Worm (Caenorhabditis elegans) whole organism, late embryonic: ENCODE data around the gene idpc-2.

Source experiments
- C08G9.2 ChIP-seq: sonication (generic microtip); optimal IDR thresholded peaks from 2 replicates; lab custom pipeline; 2016; ENCODE audit warnings: mild to moderate bottlenecking, missing genetic modification characterization, moderate library complexity, missing compliant biosample characterization
- F13H6.1 ChIP-seq: sonication (generic microtip); optimal IDR thresholded peaks from 2 replicates; lab custom pipeline; 2016; ENCODE audit warnings: missing genetic modification characterization, missing compliant biosample characterization
- K02D7.2 ChIP-seq: sonication (generic microtip); optimal IDR thresholded peaks from 2 replicates; lab custom pipeline; 2017; ENCODE audit warnings: mild to moderate bottlenecking, missing genetic modification characterization, missing compliant biosample characterization
- K09A11.1 ChIP-seq: sonication (generic microtip); optimal IDR thresholded peaks from 2 replicates; lab custom pipeline; 2017; ENCODE audit warnings: antibody characterized with exemption, mild to moderate bottlenecking, missing genetic modification characterization, missing compliant biosample characterization; ENCODE audit not compliant: insufficient read depth
- Y22D7AL.16 ChIP-seq: sonication (generic microtip); optimal IDR thresholded peaks from 2 replicates; lab custom pipeline; 2016; ENCODE audit warnings: missing genetic modification characterization, missing compliant biosample characterization
- ahr-1 ChIP-seq: sonication (generic microtip); optimal IDR thresholded peaks from 2 replicates; lab custom pipeline; 2016; ENCODE audit warnings: missing genetic modification characterization, missing compliant biosample characterization
- ama-1 ChIP-seq: fragments of 150-350 bp; optimal IDR thresholded peaks from 2 replicates; lab custom pipeline; 2014
- ceh-14 ChIP-seq: sonication (generic microtip); optimal IDR thresholded peaks from 2 replicates; lab custom pipeline; 2016; ENCODE audit warnings: missing genotype, missing genetic modification characterization, missing compliant biosample characterization
- ceh-31 ChIP-seq: sonication (generic microtip); optimal IDR thresholded peaks from 2 replicates; lab custom pipeline; 2016; ENCODE audit warnings: missing genetic modification characterization, missing compliant biosample characterization
- ceh-34 ChIP-seq: sonication (generic microtip); optimal IDR thresholded peaks from 2 replicates; lab custom pipeline; 2016; ENCODE audit warnings: mild to moderate bottlenecking, missing genetic modification characterization, missing compliant biosample characterization
- ceh-45 ChIP-seq: fragments of 200-800 bp; sonication (Bioruptor generic); IDR thresholded peaks from 2 replicates; pipeline ENCODE4 v1.3.6; 2022; ENCODE audit warnings: missing genetic modification reagents, missing genetic modification characterization, missing compliant biosample characterization
- ceh-9 ChIP-seq: sonication (generic microtip); optimal IDR thresholded peaks from 2 replicates; lab custom pipeline; 2016; ENCODE audit warnings: mild to moderate bottlenecking, missing genetic modification characterization, inconsistent platforms, missing compliant biosample characterization
- che-1 ChIP-seq: sonication (generic microtip); optimal IDR thresholded peaks from 2 replicates; lab custom pipeline; 2016; ENCODE audit warnings: mild to moderate bottlenecking, missing genetic modification characterization, missing compliant biosample characterization
- dmd-4 ChIP-seq: sonication (generic microtip); optimal IDR thresholded peaks from 2 replicates; lab custom pipeline; 2016; ENCODE audit warnings: borderline replicate concordance, missing genetic modification characterization, missing compliant biosample characterization
- dve-1 ChIP-seq: sonication (generic microtip); optimal IDR thresholded peaks from 2 replicates; lab custom pipeline; 2017; ENCODE audit warnings: antibody characterized with exemption, mild to moderate bottlenecking, missing genetic modification characterization, missing compliant biosample characterization
- elt-2 ChIP-seq: sonication (generic microtip); optimal IDR thresholded peaks from 2 replicates; lab custom pipeline; 2016; ENCODE audit warnings: missing genetic modification reagents, missing genetic modification characterization, missing compliant biosample characterization
- ets-4 ChIP-seq: sonication (generic microtip); optimal IDR thresholded peaks from 2 replicates; lab custom pipeline; 2016; ENCODE audit warnings: missing genetic modification characterization, missing compliant biosample characterization
- fax-1 ChIP-seq: sonication (generic microtip); optimal IDR thresholded peaks from 2 replicates; lab custom pipeline; 2016; ENCODE audit warnings: missing genotype, missing genetic modification characterization, missing compliant biosample characterization
- fkh-6 ChIP-seq: sonication (generic microtip); optimal IDR thresholded peaks from 2 replicates; lab custom pipeline; 2016; ENCODE audit warnings: missing genetic modification characterization, missing compliant biosample characterization
- hlh-15 ChIP-seq: sonication (generic microtip); optimal IDR thresholded peaks from 2 replicates; lab custom pipeline; 2016; ENCODE audit warnings: missing genetic modification characterization, missing compliant biosample characterization
- hlh-8 ChIP-seq: sonication (generic microtip); optimal IDR thresholded peaks from 2 replicates; lab custom pipeline; 2016; ENCODE audit warnings: missing genotype, missing genetic modification characterization, missing compliant biosample characterization
- lim-6 ChIP-seq: sonication (generic microtip); optimal IDR thresholded peaks from 2 replicates; lab custom pipeline; 2016; ENCODE audit warnings: missing genetic modification characterization, missing compliant biosample characterization
- mec-3 ChIP-seq: sonication (generic microtip); optimal IDR thresholded peaks from 2 replicates; lab custom pipeline; 2016; ENCODE audit warnings: borderline replicate concordance, missing genetic modification characterization, missing compliant biosample characterization
- nfya-1 ChIP-seq: sonication (generic microtip); optimal IDR thresholded peaks from 2 replicates; lab custom pipeline; 2017; ENCODE audit warnings: missing genetic modification characterization, mild to moderate bottlenecking, missing compliant biosample characterization, antibody characterized with exemption, moderate library complexity
- nhr-11 ChIP-seq: fragments of 150-350 bp; optimal IDR thresholded peaks from 2 replicates; lab custom pipeline; 2014; ENCODE audit warnings: missing biosample characterization, missing genetic modification characterization
- nhr-232 ChIP-seq: sonication (generic microtip); optimal IDR thresholded peaks from 2 replicates; lab custom pipeline; 2016; ENCODE audit warnings: missing genetic modification characterization, missing compliant biosample characterization
- pag-3 ChIP-seq: sonication (generic microtip); optimal IDR thresholded peaks from 2 replicates; lab custom pipeline; 2016; ENCODE audit warnings: missing compliant biosample characterization, missing genetic modification characterization, borderline replicate concordance
- pat-9 ChIP-seq: fragments of 200-800 bp; sonication (Bioruptor generic); optimal IDR thresholded peaks from 2 replicates; lab custom pipeline; 2018; ENCODE audit warnings: mild to moderate bottlenecking, missing genetic modification characterization, moderate library complexity, missing compliant biosample characterization
- pax-1 ChIP-seq: fragments of 150-350 bp; optimal IDR thresholded peaks from 2 replicates; lab custom pipeline; 2014; ENCODE audit warnings: missing biosample characterization, missing genetic modification characterization
- pha-2 ChIP-seq: sonication (generic microtip); optimal IDR thresholded peaks from 2 replicates; lab custom pipeline; 2017; ENCODE audit warnings: mild to moderate bottlenecking, missing genetic modification characterization, missing compliant biosample characterization
- ref-2 ChIP-seq: sonication (generic microtip); optimal IDR thresholded peaks from 2 replicates; lab custom pipeline; 2016; ENCODE audit warnings: missing genetic modification characterization, missing compliant biosample characterization
- rnt-1 ChIP-seq: sonication (generic microtip); optimal IDR thresholded peaks from 2 replicates; lab custom pipeline; 2016; ENCODE audit warnings: missing genetic modification characterization, missing compliant biosample characterization
- sox-4 ChIP-seq: sonication (generic microtip); optimal IDR thresholded peaks from 2 replicates; lab custom pipeline; 2017; ENCODE audit warnings: mild to moderate bottlenecking, missing genetic modification characterization, inconsistent platforms, missing compliant biosample characterization
- syd-9 ChIP-seq: sonication (generic microtip); optimal IDR thresholded peaks from 2 replicates; lab custom pipeline; 2016; ENCODE audit warnings: mild to moderate bottlenecking, missing genetic modification characterization, moderate library complexity, missing compliant biosample characterization
- tbx-2 ChIP-seq: sonication (generic microtip); optimal IDR thresholded peaks from 2 replicates; lab custom pipeline; 2016; ENCODE audit warnings: missing genetic modification characterization, missing compliant biosample characterization
- tbx-7 ChIP-seq: sonication (generic microtip); optimal IDR thresholded peaks from 2 replicates; lab custom pipeline; 2016; ENCODE audit warnings: missing genotype, missing genetic modification characterization, missing compliant biosample characterization
- ttx-3 ChIP-seq: sonication (generic microtip); optimal IDR thresholded peaks from 2 replicates; lab custom pipeline; 2016; ENCODE audit warnings: missing genetic modification reagents, missing genetic modification characterization, missing compliant biosample characterization
- unc-42 ChIP-seq: sonication (generic microtip); optimal IDR thresholded peaks from 2 replicates; lab custom pipeline; 2016; ENCODE audit warnings: missing genotype, missing genetic modification characterization, missing compliant biosample characterization
- unc-86 ChIP-seq: sonication (generic microtip); optimal IDR thresholded peaks from 2 replicates; lab custom pipeline; 2016; ENCODE audit warnings: missing genetic modification characterization, missing compliant biosample characterization
- zip-5 ChIP-seq: sonication (generic microtip); optimal IDR thresholded peaks from 2 replicates; lab custom pipeline; 2016; ENCODE audit warnings: missing genetic modification characterization, missing compliant biosample characterization
- ztf-16 ChIP-seq: sonication (generic microtip); optimal IDR thresholded peaks from 2 replicates; lab custom pipeline; 2017; ENCODE audit warnings: missing genetic modification characterization, missing compliant biosample characterization

Gene idpc-2

DNA sequence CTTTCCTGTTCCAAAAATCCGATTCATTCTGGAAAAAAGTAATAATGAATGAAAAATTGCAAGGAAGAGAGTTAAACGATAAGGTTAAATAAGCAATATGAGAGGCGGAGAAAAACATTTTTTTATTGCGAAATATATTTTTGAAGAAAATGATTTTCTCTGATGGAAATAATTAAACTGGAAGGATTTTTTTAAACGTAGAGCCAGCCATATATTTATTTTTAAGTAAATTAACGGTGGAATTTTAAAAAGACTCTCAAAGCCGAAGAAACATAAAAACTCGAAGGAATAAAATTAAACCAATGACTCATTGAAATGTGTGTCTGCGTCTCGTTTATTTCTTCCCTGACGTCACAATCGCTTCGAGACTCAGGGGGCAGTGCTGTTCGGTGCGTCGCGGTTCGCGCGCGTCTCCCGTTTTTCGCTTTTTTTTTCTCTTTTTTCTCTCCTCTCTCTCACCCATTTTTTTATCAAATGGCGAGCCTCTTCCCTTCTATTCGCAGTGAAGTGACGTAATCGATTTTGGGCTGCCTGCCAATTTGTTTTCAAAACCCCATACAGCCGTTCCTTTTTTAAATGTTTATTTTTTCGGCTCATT lies 14.9 kb downstream of the idpc-2 start, which contains the start of gene vps-60 (continued):
- no peak for TF ChIP-seq lim-6 (tag; lab: Kevin White, UChicago)
- no peak for TF ChIP-seq ahr-1
- TF ChIP-seq ama-1 (lab: Kevin White, UChicago): no peak
- TF ChIP-seq fkh-6 (tag; lab: Kevin White, UChicago): no peak
- TF ChIP-seq ceh-31: no peak
- no peak for TF ChIP-seq zip-5 (tag; lab: Kevin White, UChicago)
- no peak for TF ChIP-seq nhr-232 (tag; lab: Kevin White, UChicago)
- peak; percentile 34 for TF ChIP-seq ets-4 (tag; lab: Kevin White, UChicago)
- TF ChIP-seq K02D7.2: no peak
- no peak for TF ChIP-seq hlh-8 (tag; lab: Kevin White, UChicago)
- TF ChIP-seq hlh-15 (tag; lab: Kevin White, UChicago): no peak
- peak; percentile 82 for TF ChIP-seq ceh-14 (tag; lab: Kevin White, UChicago)
- peak; percentile 48 for TF ChIP-seq dve-1
- peak; percentile 69 for TF ChIP-seq ceh-34 (tag; lab: Kevin White, UChicago)
- no peak for TF ChIP-seq syd-9 (tag; lab: Kevin White, UChicago)
- no peak for TF ChIP-seq Y22D7AL.16 (tag; lab: Kevin White, UChicago)
- no peak for TF ChIP-seq mec-3 (tag; lab: Kevin White, UChicago)
- TF ChIP-seq F13H6.1 (tag; lab: Kevin White, UChicago): no peak
- no peak for TF ChIP-seq ttx-3 (tag; lab: Kevin White, UChicago)
- TF ChIP-seq unc-86 (tag; lab: Kevin White, UChicago): peak; percentile 9
- TF ChIP-seq pha-2: no peak
- no peak for TF ChIP-seq pag-3 (tag; lab: Kevin White, UChicago)
- TF ChIP-seq C08G9.2: no peak
- no peak for TF ChIP-seq sox-4
- no peak for TF ChIP-seq K09A11.1 (tag; lab: Kevin White, UChicago)

DNA sequence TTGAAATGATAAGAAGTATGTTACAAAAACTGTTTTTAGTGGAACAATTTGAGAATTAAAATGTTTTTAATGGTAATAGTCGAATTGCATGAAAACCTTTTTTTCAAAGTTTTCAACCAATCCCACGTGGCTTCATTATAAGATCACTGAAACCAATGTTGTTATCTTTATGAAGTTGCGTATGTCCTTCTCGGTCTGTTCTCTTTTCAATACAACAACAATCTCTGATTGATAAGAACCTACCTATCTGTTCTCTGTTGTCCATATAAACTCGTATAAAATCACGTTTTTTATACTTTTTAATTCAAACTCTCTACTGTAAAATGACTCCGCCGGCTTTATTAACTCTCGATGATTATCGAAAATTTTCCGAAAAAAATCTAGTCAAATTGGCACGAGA lies 17.8 kb downstream of the idpc-2 start, which contains the start of gene F41E6.5:
F41E6.5 (plus strand) TSS at position 209 of the 400 bp plus-strand sequence.
- peak; percentile 65 for TF ChIP-seq elt-2 (tag; lab: Kevin White, UChicago)
- no peak for TF ChIP-seq syd-9 (tag; lab: Kevin White, UChicago)
- TF ChIP-seq, all 69 proteins: peak for 1

DNA sequence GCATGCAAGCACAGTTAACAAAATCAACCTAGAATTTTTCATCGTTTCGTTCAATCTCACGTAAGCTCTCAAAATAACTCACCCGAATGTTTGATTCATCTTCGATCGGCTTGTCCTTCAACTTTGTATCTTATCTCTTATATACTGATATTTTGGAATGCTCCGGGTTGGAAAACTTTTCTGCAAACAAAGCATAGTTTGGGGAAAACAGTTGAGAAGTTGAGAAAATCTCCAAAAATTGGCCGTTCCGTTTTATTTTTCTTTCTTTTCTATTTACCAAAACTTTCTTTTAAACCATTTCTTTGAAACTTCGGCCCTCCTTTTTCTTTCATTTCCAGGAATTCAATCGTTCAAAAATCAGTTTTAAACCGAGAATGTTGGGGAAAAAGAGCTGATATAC lies 18.5 kb downstream of the idpc-2 start, which contains the start of gene F41E6.15:
F41E6.15 (minus strand) TSS at position 101 of the 400 bp plus-strand sequence.
- TF ChIP-seq pat-9 (no peak), tbx-7 (tag; lab: Kevin White, UChicago) (no peak), tbx-2 (no peak), nfya-1 (tag; lab: Kevin White, UChicago) (no peak), fax-1 (tag; lab: Kevin White, UChicago) (no peak), dmd-4 (no peak), F13H6.1 (tag; lab: Kevin White, UChicago) (no peak), zip-5 (tag; lab: Kevin White, UChicago) (no peak), ceh-31 (no peak)

DNA sequence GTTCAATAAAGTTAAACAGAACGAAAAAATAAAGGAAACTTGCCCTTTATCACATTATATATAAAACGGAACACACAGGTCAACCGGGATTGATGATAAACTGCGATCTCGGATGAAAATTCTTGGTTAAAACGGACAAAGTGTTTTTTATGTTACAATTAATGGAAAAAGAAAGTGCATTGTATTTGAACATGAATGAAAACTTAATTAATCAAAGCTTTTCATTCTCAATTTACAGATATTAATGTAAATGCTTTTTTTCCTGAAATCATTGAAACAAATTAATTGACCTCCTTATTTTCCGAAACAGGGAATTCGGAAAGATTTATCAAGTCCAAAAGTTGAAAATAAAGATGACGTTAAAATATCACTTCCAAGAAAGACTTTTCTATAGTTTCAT lies 19.7 kb downstream of the idpc-2 start, which contains the start of gene F41E6.8:
F41E6.8 (minus strand) TSS at position 101 of the 400 bp plus-strand sequence.
- TF ChIP-seq ztf-16 (tag; lab: Kevin White, UChicago) (no peak), mec-3 (tag; lab: Kevin White, UChicago) (no peak), rnt-1 (tag; lab: Kevin White, UChicago) (no peak), unc-42 (tag; lab: Kevin White, UChicago) (no peak), che-1 (tag; lab: Kevin White, UChicago) (no peak), ceh-45 (GFP tag; lab: Robert Waterston, UW) (no peak), K09A11.1 (tag; lab: Kevin White, UChicago) (no peak), ref-2 (no peak), dve-1 (no peak), pat-9 (no peak), pax-1 (tag; lab: Kevin White, UChicago) (no peak), ceh-34 (tag; lab: Kevin White, UChicago) (no peak), nhr-11 (tag; lab: Kevin White, UChicago) (no peak), ceh-9 (tag; lab: Kevin White, UChicago) (no peak)
- TF ChIP-seq, all 69 proteins: peak for 0
